Worm (Caenorhabditis elegans) whole organism, L1 larva: ENCODE data around the gene str-200.

Experiments
- ama-1 ChIP-seq: fragments of 150-350 bp; optimal IDR thresholded peaks from 2 replicates; lab custom pipeline; 2014
- efl-1 ChIP-seq, 4 experiments: fragments of 150-350 bp; optimal IDR thresholded peaks in 3 of 4; peaks in 1 of 4; 1 replicate in 1 of 4; 2 replicates in 3 of 4; lab custom pipeline; 2014; ENCODE audit warnings: missing biosample characterization in 2 of 4, missing genetic modification characterization in 2 of 4, missing genetic modification reagents in 2 of 4
- mdl-1 ChIP-seq, 2 experiments: fragments of 150-350 bp; optimal IDR thresholded peaks; 2 replicates each; lab custom pipeline; 2014 to 2017; ENCODE audit warnings: missing biosample characterization in 2 of 2, missing genetic modification characterization in 2 of 2, inconsistent platforms in 1 of 2
- nhr-28 ChIP-seq: fragments of 150-350 bp; optimal IDR thresholded peaks from 2 replicates; lab custom pipeline; 2014; ENCODE audit warnings: missing biosample characterization, missing genetic modification characterization
- nhr-76 ChIP-seq: sonication (generic microtip); optimal IDR thresholded peaks from 2 replicates; lab custom pipeline; 2017; ENCODE audit warnings: missing biosample characterization, missing genetic modification characterization
- nhr-77 ChIP-seq: fragments of 150-350 bp; optimal IDR thresholded peaks from 2 replicates; lab custom pipeline; 2014; ENCODE audit warnings: missing biosample characterization, missing genetic modification characterization
- snu-23 ChIP-seq: sonication (generic microtip); optimal IDR thresholded peaks from 2 replicates; lab custom pipeline; 2016; ENCODE audit warnings: missing genetic modification characterization, missing compliant biosample characterization
- unc-62 ChIP-seq: fragments of 150-350 bp; optimal IDR thresholded peaks from 2 replicates; lab custom pipeline; 2014; ENCODE audit warnings: missing biosample characterization, missing genetic modification reagents, missing genetic modification characterization
- ztf-11 ChIP-seq, 2 experiments: sonication (generic microtip); optimal IDR thresholded peaks; 2 replicates each; lab custom pipeline; 2016 to 2017; ENCODE audit warnings: missing genetic modification characterization in 2 of 2, missing biosample characterization in 1 of 2, missing compliant biosample characterization in 1 of 2

- no peak for TF ChIP-seq nhr-77 (tag; lab: Kevin White, UChicago)
- TF ChIP-seq unc-62 (GFP tag; lab: Kevin White, UChicago), result no peak
- TF ChIP-seq ama-1, result no peak
- TF ChIP-seq nhr-76, result no peak
- TF ChIP-seq ztf-11 (tag; optimal IDR thresholded peaks at IDR 0.05; lab: Kevin White, UChicago), result no peak
- no peak for TF ChIP-seq snu-23 (GFP tag; lab: Kevin White, UChicago)
- TF ChIP-seq mdl-1 (tag; optimal IDR thresholded peaks at IDR 0.05; lab: Kevin White, UChicago), result no peak
- no peak for TF ChIP-seq nhr-28 (tag; lab: Kevin White, UChicago)
- TF ChIP-seq efl-1 (optimal IDR thresholded peaks at IDR 0.05; lab: Kevin White, UChicago), result no peak
- no peak for TF ChIP-seq efl-1 (GFP tag; optimal IDR thresholded peaks at IDR 0.05 in 1 of 2; lab: Kevin White, UChicago)
Measured at ce11 chrV:17473699-17474098, 15.7 kb upstream of the str-200 start, which contains the start of gene srh-123.
